Worm (Caenorhabditis elegans): ENCODE measurements around the gene srbc-45.

DNA sequence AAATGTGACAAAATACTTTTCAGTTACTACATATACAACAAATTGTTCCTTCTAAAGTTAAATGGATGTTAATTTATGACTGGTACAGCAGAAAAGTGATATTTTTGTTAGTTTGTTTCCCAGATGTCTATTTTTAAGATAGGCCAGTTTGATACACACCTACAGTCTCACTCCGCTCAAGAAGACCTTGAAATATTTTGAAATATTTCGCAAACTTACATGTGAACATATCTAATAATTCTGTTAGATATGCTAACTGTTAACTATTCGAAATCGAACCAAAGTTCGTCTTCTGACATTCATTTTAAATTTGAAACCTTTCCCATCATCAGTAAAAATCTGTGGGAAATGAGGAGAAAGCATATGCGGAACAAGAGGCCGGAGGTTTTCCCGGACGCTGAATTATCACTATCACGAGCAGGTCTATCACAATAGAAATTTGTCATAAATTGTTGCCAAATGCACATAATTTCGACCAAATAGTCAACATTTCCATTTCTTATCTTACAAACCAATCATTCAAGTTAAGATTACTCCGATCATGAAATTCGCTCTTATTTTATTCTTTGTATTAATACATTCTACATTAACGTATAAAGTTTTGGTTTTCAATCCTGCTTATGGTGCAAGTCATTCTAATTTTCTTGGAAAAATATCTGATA lies 16.5 kb downstream of the srbc-45 start, which contains the start of the genes ZC443.4 and ugt-18:
- TF ChIP-seq ztf-29 (GFP tag; IDR thresholded peaks at IDR 0.05), result no peak
- no peak for TF ChIP-seq flt-1 (GFP tag; IDR thresholded peaks at IDR 0.05)
- no peak for TF ChIP-seq cog-1 (tag; optimal IDR thresholded peaks at IDR 0.05)

Data from whole organism, midembryonic.